Worm (Caenorhabditis elegans): Measurements from ENCODE around the gene lmd-5.

DNA sequence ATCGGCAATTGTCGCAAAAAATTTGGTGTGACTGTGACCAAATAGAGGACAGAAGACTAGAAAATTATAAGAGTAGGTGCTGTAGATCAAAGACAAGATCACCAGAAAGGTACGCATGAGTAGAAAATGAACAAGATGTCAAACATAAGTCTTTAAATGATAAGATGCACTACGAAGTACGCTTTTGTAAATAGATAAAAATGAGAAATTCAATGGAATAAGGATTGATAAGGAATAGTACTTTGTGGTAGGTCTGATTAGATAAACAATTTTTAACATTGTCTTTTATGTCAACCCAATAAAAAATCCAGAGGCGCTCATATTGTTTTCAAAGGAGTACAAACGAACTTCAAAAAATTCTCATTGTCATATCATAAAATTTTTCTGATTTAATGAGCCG is 27.1 kb downstream of the lmd-5 start, which contains the start of gene F10D2.8:
- no peak for TF ChIP-seq unc-55 (GFP tag; optimal IDR thresholded peaks at IDR 0.05)
- TF ChIP-seq skn-1 (tag; optimal IDR thresholded peaks at IDR 0.05): no peak
- no peak for TF ChIP-seq snpc-4 (tag; optimal IDR thresholded peaks at IDR 0.05)
- no peak for TF ChIP-seq crh-2 (tag; optimal IDR thresholded peaks at IDR 0.05)
